Fruit fly (Drosophila melanogaster) whole organism, embryonic: ENCODE data around the gene hang.

Experiments
- Atf3 ChIP-seq: fragments of 200-800 bp; sonication (Bioruptor generic); optimal IDR thresholded peaks from 3 replicates; lab custom pipeline; 2016; ENCODE audit warnings: missing biosample characterization, missing genetic modification characterization
- CG13424 ChIP-seq: fragments of 200-800 bp; sonication (Bioruptor generic); optimal IDR thresholded peaks from 2 replicates; lab custom pipeline; 2019; ENCODE audit warnings: missing biosample characterization, mild to moderate bottlenecking, missing genetic modification characterization, moderate library complexity
- CG34422 ChIP-seq: fragments of 200-800 bp; sonication (Bioruptor generic); IDR thresholded peaks from 3 replicates; pipeline ENCODE4 v1.3.6; 2022; ENCODE audit warnings: missing biosample characterization, missing genetic modification characterization
- CG6654 ChIP-seq: fragments of 200-800 bp; sonication (Bioruptor generic); optimal IDR thresholded peaks from 2 replicates; lab custom pipeline; 2017; ENCODE audit warnings: missing biosample characterization, mild to moderate bottlenecking, missing genetic modification characterization
- D19B ChIP-seq: fragments of 200-800 bp; sonication (Bioruptor generic); optimal IDR thresholded peaks from 2 replicates; lab custom pipeline; 2017; ENCODE audit warnings: missing biosample characterization, mild to moderate bottlenecking, missing genetic modification characterization
- Jarid2 ChIP-seq: fragments of 200-800 bp; sonication (Bioruptor generic); optimal IDR thresholded peaks from 3 replicates; lab custom pipeline; 2017; ENCODE audit warnings: mild to moderate bottlenecking, missing biosample characterization, missing genetic modification reagents, missing genetic modification characterization
- chinmo ChIP-seq: fragments of 200-800 bp; sonication (Bioruptor generic); IDR thresholded peaks from 4 replicates; pipeline ENCODE4 v1.3.6; 2022; ENCODE audit warnings: missing biosample characterization, missing genetic modification characterization; ENCODE audit not compliant: partially characterized antibody
- tgo ChIP-seq: fragments of 200-800 bp; sonication (Bioruptor generic); IDR thresholded peaks from 3 replicates; pipeline ENCODE4 v1.3.6; 2022; ENCODE audit warnings: missing biosample characterization, missing genetic modification characterization
- usp ChIP-seq: fragments of >200 bp; optimal IDR thresholded peaks from 2 replicates; lab custom pipeline; 2017; ENCODE audit warnings: missing biosample characterization, missing genetic modification characterization

DNA sequence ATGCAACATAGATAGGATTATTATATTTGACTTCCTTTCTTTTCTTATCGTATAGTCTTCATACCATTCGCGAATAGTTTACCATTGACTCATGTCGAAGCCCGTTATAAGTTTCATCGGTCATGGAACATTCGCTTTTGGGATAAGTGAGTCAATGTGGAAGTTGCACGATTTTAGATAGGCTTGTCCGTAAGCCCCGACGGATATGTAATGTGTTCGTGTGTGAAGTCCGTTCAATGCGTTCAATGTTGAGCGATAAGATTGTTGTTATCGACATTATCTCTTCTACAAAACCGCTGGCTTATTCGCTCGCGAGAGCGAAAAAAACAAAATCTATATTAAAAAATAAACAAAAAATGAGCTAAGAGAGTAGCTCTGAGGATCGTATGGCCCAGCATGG, 17.8 kb upstream of the hang start, which contains the start of gene CG9981:
- TF ChIP-seq tgo (GFP tag; lab: Robert Waterston, UW) (no peak), CG6654 (GFP tag; lab: Kevin White, UChicago) (no peak), usp (GFP tag; lab: Kevin White, UChicago) (no peak), D19B (no peak), Atf3 (GFP tag; lab: Kevin White, UChicago) (no peak), CG34422 (GFP tag; lab: Robert Waterston, UW) (no peak), CG13424 (tag; lab: Kevin White, UChicago) (no peak), chinmo (GFP tag; lab: Robert Waterston, UW) (no peak), Jarid2 (no peak)
